Worm (Caenorhabditis elegans): ENCODE measurements around the gene F52E4.5.

The F52E4.5 gene

ce11 chrX:3115134-3116032 is 28.2 kb upstream of the F52E4.5 start (continued):
- TF ChIP-seq hlh-17 (GFP tag; optimal IDR thresholded peaks at IDR 0.05; ENCODE audit: borderline replicate concordance): no peak
- TF ChIP-seq lin-39 (tag; optimal IDR thresholded peaks at IDR 0.05): no peak
- no peak for TF ChIP-seq aha-1 (tag; optimal IDR thresholded peaks at IDR 0.05)
- TF ChIP-seq hpl-2 (GFP tag; optimal IDR thresholded peaks at IDR 0.05): no peak
- no peak for TF ChIP-seq mep-1 (tag; optimal IDR thresholded peaks at IDR 0.05)
- peak in 1 of 2 experiments; percentile 4 for TF ChIP-seq efl-1 (optimal IDR thresholded peaks at IDR 0.05)
- TF ChIP-seq efl-1 (GFP tag; optimal IDR thresholded peaks at IDR 0.05 in 1 of 2): peak in 1 of 2 experiments; percentile 66
- peak; percentile 89 for TF ChIP-seq nhr-85 (tag)
- no peak for TF ChIP-seq alr-1 (tag; optimal IDR thresholded peaks at IDR 0.05; ENCODE audit: borderline replicate concordance)
- no peak for TF ChIP-seq nhr-11 (tag; optimal IDR thresholded peaks at IDR 0.05)
- no peak for TF ChIP-seq pag-3 (tag; optimal IDR thresholded peaks at IDR 0.05; ENCODE audit: borderline replicate concordance, insufficient read depth)
- TF ChIP-seq mef-2 (tag; optimal IDR thresholded peaks at IDR 0.05): no peak
- no peak for TF ChIP-seq fkh-10 (GFP tag; optimal IDR thresholded peaks at IDR 0.05)
- TF ChIP-seq swsn-7 (tag; optimal IDR thresholded peaks at IDR 0.05): no peak
- no peak for TF ChIP-seq unc-86 (tag; optimal IDR thresholded peaks at IDR 0.05)
- peak; percentile 72 for TF ChIP-seq nhr-90 (tag; optimal IDR thresholded peaks at IDR 0.05; ENCODE audit: poor library complexity)
- no peak for TF ChIP-seq sptf-1 (tag; optimal IDR thresholded peaks at IDR 0.05)
- no peak for TF ChIP-seq C34B4.2 (tag; optimal IDR thresholded peaks at IDR 0.05)
- TF ChIP-seq rnt-1 (tag; optimal IDR thresholded peaks at IDR 0.05): peak; percentile 40
- no peak for TF ChIP-seq ztf-4 (tag; optimal IDR thresholded peaks at IDR 0.05)
- TF ChIP-seq ceh-90 (tag; optimal IDR thresholded peaks at IDR 0.05): no peak
- TF ChIP-seq C04F5.9 (tag; optimal IDR thresholded peaks at IDR 0.05): no peak
- no peak for TF ChIP-seq irx-1 (tag; optimal IDR thresholded peaks at IDR 0.05)
- TF ChIP-seq grh-1 (GFP tag; IDR thresholded peaks at IDR 0.05): peak; percentile 55
- TF ChIP-seq nhr-237 (tag; optimal IDR thresholded peaks at IDR 0.05): no peak
- no peak for TF ChIP-seq dpl-1 (GFP tag; optimal IDR thresholded peaks at IDR 0.05)
- no peak for TF ChIP-seq Y116A8C.19 (tag; optimal IDR thresholded peaks at IDR 0.05; ENCODE audit: borderline replicate concordance)
- TF ChIP-seq skn-1 (tag; optimal IDR thresholded peaks at IDR 0.05): peak; percentile 11
- peak; percentile 36 for TF ChIP-seq fkh-8 (tag; optimal IDR thresholded peaks at IDR 0.05)
- no peak for TF ChIP-seq snpc-4 (tag; optimal IDR thresholded peaks at IDR 0.05)
- TF ChIP-seq egl-27 (tag; optimal IDR thresholded peaks at IDR 0.05): no peak
- TF ChIP-seq efl-3 (GFP tag; optimal IDR thresholded peaks at IDR 0.05): no peak
- TF ChIP-seq zag-1 (tag; optimal IDR thresholded peaks at IDR 0.05): no peak
- TF ChIP-seq hlh-4 (tag; optimal IDR thresholded peaks at IDR 0.05): no peak
- TF ChIP-seq pqm-1 (tag; optimal IDR thresholded peaks at IDR 0.05): no peak
- TF ChIP-seq blmp-1 (tag; optimal IDR thresholded peaks at IDR 0.05): no peak
- no peak for TF ChIP-seq unc-30 (tag; optimal IDR thresholded peaks at IDR 0.05)
- TF ChIP-seq egl-13 (tag; optimal IDR thresholded peaks at IDR 0.05): no peak
- TF ChIP-seq ceh-88 (GFP tag; IDR thresholded peaks at IDR 0.05): no peak
- no peak for TF ChIP-seq nhr-28 (tag; optimal IDR thresholded peaks at IDR 0.05)
- TF ChIP-seq ceh-8 (GFP tag; optimal IDR thresholded peaks at IDR 0.05): peak; percentile 33
- TF ChIP-seq tbx-2 (tag; optimal IDR thresholded peaks at IDR 0.05): no peak
- peak; percentile 27 for TF ChIP-seq pax-3 (tag; optimal IDR thresholded peaks at IDR 0.05)
- TF ChIP-seq lin-13 (GFP tag; optimal IDR thresholded peaks at IDR 0.05): peak; percentile 53
- TF ChIP-seq C16A3.4 (tag; optimal IDR thresholded peaks at IDR 0.05): peak; percentile 54
- peak; percentile 65 for TF ChIP-seq snu-23 (GFP tag; optimal IDR thresholded peaks at IDR 0.05)
- peak; percentile 84 for TF ChIP-seq unc-130 (tag; optimal IDR thresholded peaks at IDR 0.05)
- TF ChIP-seq xbp-1 (tag; optimal IDR thresholded peaks at IDR 0.05): peak; percentile 1
- TF ChIP-seq lir-3 (tag; optimal IDR thresholded peaks at IDR 0.05; ENCODE audit: poor library complexity): peak; percentile 41
- TF ChIP-seq zip-4 (GFP tag; optimal IDR thresholded peaks at IDR 0.05): no peak
- TF ChIP-seq nhr-12 (tag; optimal IDR thresholded peaks at IDR 0.05): no peak
- peak in 2 of 3 experiments; percentile 18 to 29 for TF ChIP-seq ceh-82 (tag; optimal IDR thresholded peaks at IDR 0.05)

Measured in whole organism, L1 larva.